Worm (Caenorhabditis elegans) whole organism, L4/young adult: ENCODE results near the gene pigt-1.

Source experiments
- W03F9.2 ChIP-seq: fragments of 150-350 bp; optimal IDR thresholded peaks from 2 replicates; lab custom pipeline; 2014; ENCODE audit warnings: missing biosample characterization, missing genetic modification characterization
- dao-5 ChIP-seq: sonication (generic microtip); optimal IDR thresholded peaks from 2 replicates; lab custom pipeline; 2016; ENCODE audit warnings: missing genotype, missing genetic modification characterization, moderate library complexity, missing compliant biosample characterization
- him-1 ChIP-seq: sonication (generic microtip); optimal IDR thresholded peaks from 2 replicates; lab custom pipeline; 2016; ENCODE audit warnings: missing genotype, missing genetic modification reagents, missing genetic modification characterization, missing compliant biosample characterization

DNA sequence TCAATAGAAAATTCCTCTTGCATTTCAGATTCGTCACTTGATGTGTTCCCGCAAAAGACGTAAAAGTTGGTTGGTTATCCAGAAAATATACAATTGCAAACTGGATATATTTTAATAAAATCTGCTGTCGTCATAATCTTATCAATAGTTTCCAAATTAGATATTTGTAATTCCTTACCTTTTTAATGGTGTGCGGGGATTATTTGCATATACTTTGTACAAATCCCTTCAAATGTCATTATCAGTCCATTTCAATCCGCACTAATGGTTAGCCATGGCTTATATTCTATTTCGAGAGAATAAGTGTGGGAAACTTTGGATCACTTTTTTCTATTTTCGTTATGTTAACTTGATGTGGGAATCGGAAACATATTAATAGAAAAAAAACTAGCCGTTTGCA lies 45.5 kb upstream of the pigt-1 start:
- TF ChIP-seq him-1 (tag; lab: Kevin White, UChicago), result no peak
- no peak for TF ChIP-seq W03F9.2 (tag; lab: Kevin White, UChicago)
- TF ChIP-seq dao-5 (tag; lab: Kevin White, UChicago), result no peak
